Worm (Caenorhabditis elegans) whole organism, mixed stage, embryonic: Measurements from ENCODE around the gene ben-1.

Experiments used
- M03D4.4 ChIP-seq: sonication (generic microtip); optimal IDR thresholded peaks from 2 replicates; lab custom pipeline; 2017; ENCODE audit warnings: mild to moderate bottlenecking, missing genetic modification characterization, missing compliant biosample characterization
- ceh-43 ChIP-seq: fragments of 200-800 bp; sonication (Bioruptor generic); optimal IDR thresholded peaks from 2 replicates; lab custom pipeline; 2018; ENCODE audit warnings: mild to moderate bottlenecking, missing genetic modification characterization, moderate library complexity, missing compliant biosample characterization
- ceh-83 ChIP-seq: fragments of 200-800 bp; sonication (Bioruptor generic); optimal IDR thresholded peaks from 2 replicates; lab custom pipeline; 2018; ENCODE audit warnings: mild to moderate bottlenecking, missing genetic modification characterization, missing compliant biosample characterization
- ces-1 ChIP-seq: fragments of 150-350 bp; optimal IDR thresholded peaks from 2 replicates; lab custom pipeline; 2014; ENCODE audit warnings: missing biosample characterization, missing genetic modification reagents, missing genetic modification characterization
- cnd-1 ChIP-seq: fragments of 200-800 bp; sonication (Bioruptor generic); optimal IDR thresholded peaks from 2 replicates; lab custom pipeline; 2018; ENCODE audit warnings: mild to moderate bottlenecking, missing genetic modification characterization, missing compliant biosample characterization
- drap-1 ChIP-seq: fragments of 200-800 bp; sonication (Bioruptor generic); optimal IDR thresholded peaks from 3 replicates; lab custom pipeline; 2018; ENCODE audit warnings: mild to moderate bottlenecking, missing genetic modification characterization, missing compliant biosample characterization
- elt-1 ChIP-seq: sonication (generic microtip); optimal IDR thresholded peaks from 2 replicates; lab custom pipeline; 2017; ENCODE audit warnings: missing genetic modification characterization, mild to moderate bottlenecking, missing compliant biosample characterization, antibody characterized with exemption, moderate library complexity, borderline replicate concordance; ENCODE audit not compliant: insufficient read depth
- flh-1 ChIP-seq: fragments of 200-800 bp; sonication (Bioruptor generic); optimal IDR thresholded peaks from 2 replicates; lab custom pipeline; 2018; ENCODE audit warnings: mild to moderate bottlenecking, missing genetic modification characterization, moderate library complexity, missing compliant biosample characterization
- ham-2 ChIP-seq: fragments of 200-800 bp; sonication (Bioruptor generic); optimal IDR thresholded peaks from 2 replicates; lab custom pipeline; 2018; ENCODE audit warnings: mild to moderate bottlenecking, missing genetic modification characterization, missing compliant biosample characterization
- lin-13 ChIP-seq: fragments of 150-350 bp; optimal IDR thresholded peaks from 2 replicates; lab custom pipeline; 2014; ENCODE audit warnings: missing biosample characterization, missing genetic modification characterization
- lsy-2 ChIP-seq: fragments of 150-350 bp; optimal IDR thresholded peaks from 2 replicates; lab custom pipeline; 2014; ENCODE audit warnings: missing biosample characterization, missing genetic modification characterization
- mab-5 ChIP-seq: fragments of 150-350 bp; optimal IDR thresholded peaks from 2 replicates; lab custom pipeline; 2014; ENCODE audit warnings: missing biosample characterization, missing genetic modification characterization
- mep-1 ChIP-seq: fragments of 150-350 bp; optimal IDR thresholded peaks from 2 replicates; lab custom pipeline; 2017; ENCODE audit warnings: missing biosample characterization, missing genetic modification reagents, missing genetic modification characterization, inconsistent platforms
- mls-2 ChIP-seq: sonication (generic microtip); optimal IDR thresholded peaks from 2 replicates; lab custom pipeline; 2016; ENCODE audit warnings: mild to moderate bottlenecking, missing genetic modification characterization, moderate library complexity, missing compliant biosample characterization
- nhr-12 ChIP-seq: fragments of 150-350 bp; optimal IDR thresholded peaks from 2 replicates; lab custom pipeline; 2014; ENCODE audit warnings: missing biosample characterization, missing genetic modification characterization
- nhr-2 ChIP-seq: fragments of 150-350 bp; optimal IDR thresholded peaks from 2 replicates; lab custom pipeline; 2014; ENCODE audit warnings: missing biosample characterization, missing genetic modification characterization
- nhr-237 ChIP-seq: fragments of 150-350 bp; optimal IDR thresholded peaks from 2 replicates; lab custom pipeline; 2014; ENCODE audit warnings: missing biosample characterization, missing genetic modification characterization
- nhr-28 ChIP-seq: fragments of 150-350 bp; optimal IDR thresholded peaks from 2 replicates; lab custom pipeline; 2014; ENCODE audit warnings: missing biosample characterization, missing genetic modification characterization
- nhr-76 ChIP-seq: sonication (generic microtip); optimal IDR thresholded peaks from 2 replicates; lab custom pipeline; 2017; ENCODE audit warnings: missing biosample characterization, missing genetic modification characterization
- pha-4 ChIP-seq: fragments of 150-350 bp; optimal IDR thresholded peaks from 2 replicates; lab custom pipeline; 2018; ENCODE audit warnings: missing biosample characterization, missing genetic modification reagents, missing genetic modification characterization
- sem-2 ChIP-seq: fragments of 200-800 bp; sonication (Bioruptor generic); optimal IDR thresholded peaks from 2 replicates; lab custom pipeline; 2018; ENCODE audit warnings: mild to moderate bottlenecking, missing genetic modification characterization, missing compliant biosample characterization
- snpc-4 ChIP-seq: fragments of 150-350 bp; optimal IDR thresholded peaks from 2 replicates; lab custom pipeline; 2014; ENCODE audit warnings: missing biosample characterization, missing genetic modification characterization
- sptf-1 ChIP-seq: sonication (generic microtip); optimal IDR thresholded peaks from 2 replicates; lab custom pipeline; 2017; ENCODE audit warnings: mild to moderate bottlenecking, missing genetic modification characterization, moderate library complexity, missing compliant biosample characterization
- tbx-8 ChIP-seq: fragments of 200-800 bp; sonication (Bioruptor generic); optimal IDR thresholded peaks from 2 replicates; lab custom pipeline; 2018; ENCODE audit warnings: mild to moderate bottlenecking, missing genetic modification characterization, moderate library complexity, missing compliant biosample characterization
- unc-120 ChIP-seq: sonication (generic microtip); optimal IDR thresholded peaks from 2 replicates; lab custom pipeline; 2017; ENCODE audit warnings: missing genetic modification characterization, missing compliant biosample characterization; ENCODE audit not compliant: poor library complexity, severe bottlenecking
- unc-39 ChIP-seq: fragments of 150-350 bp; optimal IDR thresholded peaks from 2 replicates; lab custom pipeline; 2014; ENCODE audit warnings: missing biosample characterization, missing genetic modification characterization
- unc-62 ChIP-seq: fragments of 150-350 bp; optimal IDR thresholded peaks from 2 replicates; lab custom pipeline; 2014; ENCODE audit warnings: missing biosample characterization, missing genetic modification reagents, missing genetic modification characterization
- zip-8 ChIP-seq: fragments of 150-350 bp; optimal IDR thresholded peaks from 2 replicates; lab custom pipeline; 2014; ENCODE audit warnings: missing biosample characterization, missing genetic modification characterization
- ztf-11 ChIP-seq: fragments of 150-350 bp; optimal IDR thresholded peaks from 2 replicates; lab custom pipeline; 2014; ENCODE audit warnings: missing biosample characterization, missing genetic modification characterization

ben-1 gene

ce11 chrIII:3573281-3573680 is 31.8 kb upstream of the ben-1 start, which contains the start of gene nhr-6:
TSS of gene nhr-6 (plus strand) at chrIII:3573581.
- no peak for TF ChIP-seq tbx-8 (GFP tag; lab: Kevin White, UChicago)
- no peak for TF ChIP-seq mep-1 (tag; lab: Kevin White, UChicago)
- no peak for TF ChIP-seq ztf-11 (tag; lab: Kevin White, UChicago)
- TF ChIP-seq lin-13 (tag; lab: Kevin White, UChicago), result no peak
- TF ChIP-seq nhr-12 (tag; lab: Kevin White, UChicago), result no peak
- no peak for TF ChIP-seq ham-2 (GFP tag; lab: Kevin White, UChicago)
- TF ChIP-seq ces-1 (GFP tag; lab: Kevin White, UChicago), result no peak
- TF ChIP-seq pha-4 (tag; lab: Kevin White, UChicago), result no peak
- TF ChIP-seq snpc-4 (tag; lab: Kevin White, UChicago), result no peak

DNA sequence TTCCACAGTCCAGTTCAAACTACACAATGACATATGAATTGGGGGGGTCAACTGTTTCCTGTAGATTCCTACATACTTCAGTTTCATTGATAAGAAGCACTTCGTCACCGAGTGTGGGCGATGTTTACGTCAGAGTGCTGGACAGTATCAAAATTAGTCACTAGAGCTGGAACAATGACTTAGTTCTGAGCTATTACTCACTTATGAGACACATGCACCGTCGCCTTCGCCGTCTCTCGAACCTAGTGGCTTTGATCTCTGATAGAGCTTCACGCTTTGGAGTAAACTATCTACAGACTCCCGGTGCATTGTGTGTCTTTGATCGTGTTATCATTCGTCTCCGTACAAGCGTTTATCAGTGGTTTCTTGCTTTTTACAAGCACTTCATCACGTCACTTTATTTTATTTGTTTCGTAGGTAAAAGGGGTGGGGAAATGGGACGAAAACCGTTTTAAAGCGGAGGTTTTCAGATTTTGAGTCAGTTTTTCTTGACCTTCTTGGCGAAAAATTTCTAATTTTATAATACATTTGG is 30.0 kb upstream of the ben-1 start:
- no peak for TF ChIP-seq mep-1 (tag; lab: Kevin White, UChicago)
- TF ChIP-seq nhr-237 (tag; lab: Kevin White, UChicago), result no peak
- TF ChIP-seq lin-13 (tag; lab: Kevin White, UChicago), result no peak
- TF ChIP-seq ceh-83 (GFP tag; lab: Kevin White, UChicago), result no peak
- no peak for TF ChIP-seq unc-39
- TF ChIP-seq sptf-1 (tag; lab: Kevin White, UChicago), result no peak
- no peak for TF ChIP-seq mab-5 (tag; lab: Kevin White, UChicago)
- no peak for TF ChIP-seq cnd-1 (tag; lab: Kevin White, UChicago)
- TF ChIP-seq unc-120 (tag; lab: Kevin White, UChicago), result no peak
- TF ChIP-seq ham-2 (GFP tag; lab: Kevin White, UChicago), result no peak
- no peak for TF ChIP-seq sem-2
- TF ChIP-seq drap-1 (GFP tag; lab: Kevin White, UChicago), result no peak
- TF ChIP-seq, all 35 proteins: peak for 0

DNA sequence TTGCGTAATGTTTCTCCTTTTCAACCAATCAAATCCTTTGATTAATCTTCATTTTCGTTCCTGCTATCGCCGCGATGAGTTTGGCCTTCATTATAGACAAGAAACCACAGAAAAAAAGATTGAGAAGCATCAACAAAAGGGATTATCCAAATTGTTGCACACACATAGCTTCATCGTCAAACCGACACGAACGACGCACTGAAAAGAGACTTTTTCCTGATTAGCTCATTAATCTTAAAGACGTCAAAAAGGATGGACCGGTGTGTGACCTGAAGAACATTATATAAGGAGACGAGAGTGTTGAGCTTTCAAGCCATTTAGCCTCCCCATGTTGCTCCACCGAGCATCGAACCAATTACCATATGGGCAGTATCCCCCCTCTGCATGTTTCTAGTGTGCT is 28.3 kb upstream of the ben-1 start:
- TF ChIP-seq drap-1 (GFP tag; lab: Kevin White, UChicago) (no peak), unc-62 (GFP tag; lab: Kevin White, UChicago) (no peak), nhr-12 (tag; lab: Kevin White, UChicago) (no peak), mls-2 (tag; lab: Kevin White, UChicago) (no peak), unc-120 (tag; lab: Kevin White, UChicago) (no peak), snpc-4 (tag; lab: Kevin White, UChicago) (no peak), nhr-28 (no peak)

ce11 chrIII:3566785-3567184 is 25.3 kb upstream of the ben-1 start:
- TF ChIP-seq ceh-83 (GFP tag; lab: Kevin White, UChicago) (peak; percentile 16), pha-4 (tag; lab: Kevin White, UChicago) (no peak), sptf-1 (tag; lab: Kevin White, UChicago) (peak; percentile 27)

DNA sequence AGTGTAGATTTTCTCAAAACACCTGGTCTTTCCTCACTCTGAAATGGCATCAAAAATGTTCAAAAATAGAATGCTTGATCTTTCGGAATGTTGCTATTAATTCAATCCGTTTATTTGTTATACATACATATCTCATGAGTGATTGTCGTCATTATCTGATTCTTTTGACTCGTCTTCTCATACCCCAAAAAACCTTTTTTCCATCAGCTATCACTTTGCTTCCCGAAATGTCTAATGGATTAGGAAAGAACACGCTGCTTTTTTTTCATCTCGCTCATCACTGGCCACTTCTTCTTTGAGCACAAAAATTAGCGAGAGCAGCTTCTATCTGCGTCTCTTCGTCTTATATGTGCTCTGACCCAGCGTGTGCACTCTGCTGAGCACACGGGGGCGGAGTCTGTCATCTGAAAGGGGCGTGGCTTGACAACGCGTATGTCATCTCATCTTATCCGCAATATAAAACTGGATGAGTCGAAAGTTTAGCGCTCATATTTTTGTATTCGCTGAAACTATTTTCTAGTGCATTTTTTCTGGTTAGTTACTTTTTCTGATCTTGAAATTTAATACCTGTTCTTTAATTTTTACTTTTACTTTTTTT is 23.4 kb upstream of the ben-1 start:
- no peak for TF ChIP-seq zip-8 (tag; lab: Kevin White, UChicago)
- TF ChIP-seq sptf-1 (tag; lab: Kevin White, UChicago), result no peak
- TF ChIP-seq ztf-11 (tag; lab: Kevin White, UChicago), result no peak
- no peak for TF ChIP-seq unc-120 (tag; lab: Kevin White, UChicago)
- no peak for TF ChIP-seq mab-5 (tag; lab: Kevin White, UChicago)
- TF ChIP-seq ceh-43 (GFP tag; lab: Kevin White, UChicago), result no peak
- TF ChIP-seq nhr-76, result no peak
- no peak for TF ChIP-seq lsy-2 (tag; lab: Kevin White, UChicago)
- no peak for TF ChIP-seq lin-13 (tag; lab: Kevin White, UChicago)

DNA sequence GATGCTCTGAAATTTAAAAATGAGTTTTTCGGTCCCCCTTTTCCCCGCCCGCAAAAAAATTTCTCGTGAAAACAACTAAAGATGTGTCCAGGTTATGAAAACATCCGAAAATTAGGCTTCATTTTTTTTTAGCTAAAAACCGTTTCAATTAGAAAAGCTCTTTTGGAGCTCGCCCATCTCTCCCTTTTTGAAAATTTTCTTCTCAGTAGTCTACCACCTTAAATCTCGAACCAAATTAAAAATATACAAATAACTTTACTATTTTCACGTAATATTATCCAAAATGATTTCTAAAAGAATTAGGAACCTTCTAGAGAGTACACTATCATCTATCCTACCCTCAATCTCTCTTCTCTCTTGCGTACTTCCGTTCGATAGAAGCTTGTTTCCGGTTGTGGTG is 20.8 kb upstream of the ben-1 start:
- TF ChIP-seq nhr-2 (tag; lab: Kevin White, UChicago) (no peak), nhr-237 (tag; lab: Kevin White, UChicago) (no peak), mab-5 (tag; lab: Kevin White, UChicago) (no peak), unc-120 (tag; lab: Kevin White, UChicago) (no peak), M03D4.4 (no peak), elt-1 (no peak), flh-1 (GFP tag; lab: Kevin White, UChicago) (no peak), ham-2 (GFP tag; lab: Kevin White, UChicago) (no peak)
